Worm (Caenorhabditis elegans) whole organism, young adult: ENCODE measurements around the gene flap-1.

Experiments
- B0019.2 ChIP-seq: fragments of 200-800 bp; sonication (Bioruptor generic); conservative IDR thresholded peaks from 2 replicates; pipeline ENCODE4 v1.3.6; 2022; ENCODE audit warnings: missing genetic modification reagents, missing genetic modification characterization, missing compliant biosample characterization
- B0336.3 ChIP-seq: fragments of 200-800 bp; sonication (Bioruptor generic); IDR thresholded peaks from 2 replicates; pipeline ENCODE4 v1.3.6; 2022; ENCODE audit warnings: missing genetic modification characterization, missing compliant biosample characterization
- C17E4.6 ChIP-seq: fragments of 200-800 bp; sonication (Bioruptor generic); IDR thresholded peaks from 2 replicates; pipeline ENCODE4 v1.3.6; 2022; ENCODE audit warnings: missing genetic modification reagents, missing genetic modification characterization, missing compliant biosample characterization
- D2030.7 ChIP-seq: fragments of 200-800 bp; sonication (Bioruptor generic); IDR thresholded peaks from 2 replicates; pipeline ENCODE4 v1.3.6; 2022; ENCODE audit warnings: missing genetic modification reagents, missing genetic modification characterization, missing compliant biosample characterization
- F49E8.2 ChIP-seq: sonication (generic microtip); optimal IDR thresholded peaks from 3 replicates; lab custom pipeline; 2017; ENCODE audit warnings: missing genetic modification characterization, mild to moderate bottlenecking, missing compliant biosample characterization, antibody characterized with exemption, moderate library complexity; ENCODE audit not compliant: insufficient read depth
- T26A5.8 ChIP-seq: sonication (generic microtip); optimal IDR thresholded peaks from 2 replicates; lab custom pipeline; 2016; ENCODE audit warnings: missing genetic modification characterization, missing compliant biosample characterization
- Y53G8AR.9 ChIP-seq: fragments of 200-800 bp; sonication (Bioruptor generic); conservative IDR thresholded peaks from 2 replicates; pipeline ENCODE4 v1.3.6; 2022; ENCODE audit warnings: missing genetic modification reagents, missing genetic modification characterization, missing compliant biosample characterization
- Y56A3A.18 ChIP-seq: fragments of 200-800 bp; sonication (Bioruptor generic); IDR thresholded peaks from 2 replicates; pipeline ENCODE4 v1.3.6; 2022; ENCODE audit warnings: missing genetic modification reagents, missing genetic modification characterization, missing compliant biosample characterization
- Y79H2A.3 ChIP-seq: fragments of 200-800 bp; sonication (Bioruptor generic); conservative IDR thresholded peaks from 2 replicates; pipeline ENCODE4 v1.3.6; 2022; ENCODE audit warnings: missing genetic modification reagents, missing genetic modification characterization, missing compliant biosample characterization
- ama-1 ChIP-seq, 3 experiments: fragments of 150-350 bp in 1 of 3; sonication (generic microtip) in 2 of 3; optimal IDR thresholded peaks; 2 replicates each; lab custom pipeline; 2014 to 2018; ENCODE audit warnings: missing biosample characterization in 2 of 3, missing genetic modification characterization in 2 of 3, missing genetic modification reagents in 2 of 3
- atf-7 ChIP-seq: sonication (generic microtip); optimal IDR thresholded peaks from 2 replicates; lab custom pipeline; 2017; ENCODE audit warnings: mild to moderate bottlenecking, missing genetic modification characterization, missing compliant biosample characterization
- athp-1 ChIP-seq: sonication (generic microtip); optimal IDR thresholded peaks from 2 replicates; lab custom pipeline; 2017; ENCODE audit warnings: mild to moderate bottlenecking, missing genetic modification characterization, missing compliant biosample characterization
- attf-5 ChIP-seq: fragments of 200-800 bp; sonication (Bioruptor generic); optimal IDR thresholded peaks from 2 replicates; lab custom pipeline; 2018; ENCODE audit warnings: mild to moderate bottlenecking, missing genetic modification characterization, missing compliant biosample characterization
- attf-6 ChIP-seq: fragments of 200-800 bp; sonication (Bioruptor generic); IDR thresholded peaks from 2 replicates; pipeline ENCODE4 v1.3.6; 2022; ENCODE audit warnings: missing genetic modification reagents, missing genetic modification characterization, missing compliant biosample characterization
- cebp-1 ChIP-seq, 2 experiments: fragments of 200-800 bp in 1 of 2; sonication (Bioruptor generic) in 1 of 2; sonication (generic microtip) in 1 of 2; IDR thresholded peaks in 1 of 2; optimal IDR thresholded peaks in 1 of 2; 2 replicates each; pipeline versions ENCODE4 v1.3.6 to Lab custom; 2017 to 2022; ENCODE audit warnings: missing compliant biosample characterization in 2 of 2, missing genetic modification characterization in 2 of 2, mild to moderate bottlenecking in 1 of 2, missing genetic modification reagents in 1 of 2, moderate library complexity in 1 of 2
- ceh-58 ChIP-seq: fragments of 200-800 bp; sonication (Bioruptor generic); IDR thresholded peaks from 2 replicates; pipeline ENCODE4 v1.3.6; 2022; ENCODE audit warnings: missing genetic modification characterization, missing compliant biosample characterization
- dpff-1 ChIP-seq: sonication (generic microtip); optimal IDR thresholded peaks from 2 replicates; lab custom pipeline; 2017; ENCODE audit warnings: mild to moderate bottlenecking, missing genetic modification characterization, missing compliant biosample characterization
- egl-18 ChIP-seq: fragments of 200-800 bp; sonication (Bioruptor generic); IDR thresholded peaks from 2 replicates; pipeline ENCODE4 v1.3.6; 2022; ENCODE audit warnings: missing genetic modification reagents, missing genetic modification characterization, missing compliant biosample characterization
- fkh-3 ChIP-seq: sonication (generic microtip); optimal IDR thresholded peaks from 2 replicates; lab custom pipeline; 2016; ENCODE audit warnings: mild to moderate bottlenecking, missing genetic modification characterization, missing compliant biosample characterization
- hrde-1 ChIP-seq: sonication (generic microtip); optimal IDR thresholded peaks from 2 replicates; lab custom pipeline; 2016; ENCODE audit warnings: missing genetic modification characterization, mild to moderate bottlenecking, missing compliant biosample characterization, moderate library complexity, missing genotype, missing genetic modification reagents, borderline replicate concordance
- hsf-1 ChIP-seq: fragments of 200-800 bp; sonication (Bioruptor generic); IDR thresholded peaks from 2 replicates; pipeline ENCODE4 v1.3.6; 2022; ENCODE audit warnings: missing genetic modification reagents, missing genetic modification characterization, missing compliant biosample characterization
- lag-1 ChIP-seq: fragments of 200-800 bp; sonication (Bioruptor generic); IDR thresholded peaks from 2 replicates; pipeline ENCODE4 v1.3.6; 2022; ENCODE audit warnings: missing genetic modification reagents, missing genetic modification characterization, missing compliant biosample characterization
- lin-54 ChIP-seq: fragments of 200-800 bp; sonication (Bioruptor generic); optimal IDR thresholded peaks from 2 replicates; lab custom pipeline; 2018; ENCODE audit warnings: mild to moderate bottlenecking, missing genetic modification characterization, missing compliant biosample characterization
- lsy-27 ChIP-seq: sonication (generic microtip); optimal IDR thresholded peaks from 2 replicates; lab custom pipeline; 2017; ENCODE audit warnings: missing genetic modification characterization, mild to moderate bottlenecking, missing compliant biosample characterization, antibody characterized with exemption, missing genotype, borderline replicate concordance; ENCODE audit not compliant: insufficient read depth
- madf-6 ChIP-seq: fragments of 200-800 bp; sonication (Bioruptor generic); IDR thresholded peaks from 2 replicates; pipeline ENCODE4 v1.3.6; 2022; ENCODE audit warnings: missing genetic modification reagents, missing genetic modification characterization, missing compliant biosample characterization
- mcd-1 ChIP-seq: fragments of 200-800 bp; sonication (Bioruptor generic); IDR thresholded peaks from 2 replicates; pipeline ENCODE4 v1.3.6; 2022; ENCODE audit warnings: missing genetic modification reagents, missing genetic modification characterization, missing compliant biosample characterization
- nhr-27 ChIP-seq: fragments of 200-800 bp; sonication (Bioruptor generic); optimal IDR thresholded peaks from 2 replicates; lab custom pipeline; 2018; ENCODE audit warnings: mild to moderate bottlenecking, missing genetic modification characterization, moderate library complexity, missing compliant biosample characterization
- nhr-80 ChIP-seq: sonication (generic microtip); optimal IDR thresholded peaks from 2 replicates; lab custom pipeline; 2016; ENCODE audit warnings: missing genetic modification characterization, missing compliant biosample characterization
- rec-8 ChIP-seq, 2 experiments: sonication (generic microtip); optimal IDR thresholded peaks; 2 replicates each; lab custom pipeline; 2016; ENCODE audit warnings: mild to moderate bottlenecking in 2 of 2, missing genetic modification characterization in 2 of 2, missing genetic modification reagents in 2 of 2, missing genotype in 2 of 2, missing biosample characterization in 1 of 2, missing compliant biosample characterization in 1 of 2, moderate library complexity in 1 of 2
- repo-1 ChIP-seq: sonication (generic microtip); optimal IDR thresholded peaks from 2 replicates; lab custom pipeline; 2017; ENCODE audit warnings: mild to moderate bottlenecking, missing genetic modification characterization, missing compliant biosample characterization
- snpc-1.1 ChIP-seq: sonication (generic microtip); optimal IDR thresholded peaks from 2 replicates; lab custom pipeline; 2017; ENCODE audit warnings: missing genetic modification characterization, mild to moderate bottlenecking, missing compliant biosample characterization, antibody characterized with exemption, moderate library complexity, missing genotype, missing genetic modification reagents; ENCODE audit not compliant: insufficient read depth
- snpc-1.3 ChIP-seq: sonication (generic microtip); optimal IDR thresholded peaks from 2 replicates; lab custom pipeline; 2017; ENCODE audit warnings: missing genetic modification characterization, mild to moderate bottlenecking, missing compliant biosample characterization, antibody characterized with exemption, moderate library complexity, missing genotype, missing genetic modification reagents; ENCODE audit not compliant: insufficient read depth
- snpc-3.4 ChIP-seq: sonication (generic microtip); optimal IDR thresholded peaks from 2 replicates; lab custom pipeline; 2017; ENCODE audit warnings: missing genetic modification characterization, mild to moderate bottlenecking, missing compliant biosample characterization, antibody characterized with exemption, moderate library complexity, missing genotype, missing genetic modification reagents
- snpc-4 ChIP-seq, 5 experiments: fragments of 150-350 bp in 1 of 5; sonication (generic microtip) in 4 of 5; optimal IDR thresholded peaks; 2 replicates each; lab custom pipeline; 2014 to 2018; ENCODE audit warnings: missing genetic modification characterization in 5 of 5, missing biosample characterization in 3 of 5, antibody characterized with exemption in 2 of 5, mild to moderate bottlenecking in 2 of 5, missing compliant biosample characterization in 2 of 5, missing genotype in 2 of 5, moderate library complexity in 2 of 5, missing genetic modification reagents in 1 of 5
- tlf-1 ChIP-seq: fragments of 200-800 bp; sonication (Bioruptor generic); optimal IDR thresholded peaks from 2 replicates; lab custom pipeline; 2018; ENCODE audit warnings: mild to moderate bottlenecking, missing genetic modification characterization, missing compliant biosample characterization
- xnd-1 ChIP-seq: sonication (generic microtip); optimal IDR thresholded peaks from 2 replicates; lab custom pipeline; 2016; ENCODE audit warnings: missing genotype, missing genetic modification reagents, missing genetic modification characterization, missing compliant biosample characterization
- zfh-2 ChIP-seq: fragments of 200-800 bp; sonication (Bioruptor generic); conservative IDR thresholded peaks from 2 replicates; pipeline ENCODE4 v1.3.6; 2022; ENCODE audit warnings: missing genetic modification reagents, missing genetic modification characterization, missing compliant biosample characterization

The flap-1 gene

ce11 chrIII:6945319-6945718 lies 16.7 kb upstream of the flap-1 start:
- TF ChIP-seq zfh-2 (GFP tag; lab: Robert Waterston, UW) (peak; percentile 76), lag-1 (no peak)

ce11 chrIII:6939523-6939922 lies 10.9 kb upstream of the flap-1 start, which contains the start of gene F57B9.3:
F57B9.3 (plus strand) TSS chrIII:6939823.
- TF ChIP-seq C17E4.6 (GFP tag; lab: Robert Waterston, UW) = no peak
- TF ChIP-seq fkh-3 = no peak
- TF ChIP-seq D2030.7 (GFP tag; lab: Robert Waterston, UW) = no peak
- TF ChIP-seq attf-6 (GFP tag; lab: Robert Waterston, UW) = no peak
- TF ChIP-seq rec-8 (tag; optimal IDR thresholded peaks at IDR 0.05; lab: Kevin White, UChicago) = no peak
- no peak for TF ChIP-seq nhr-27
- no peak for TF ChIP-seq Y79H2A.3 (GFP tag; lab: Robert Waterston, UW)
- TF ChIP-seq cebp-1 (GFP tag; IDR thresholded peaks at IDR 0.05; lab: Robert Waterston, UW) = no peak
- TF ChIP-seq cebp-1 (tag; optimal IDR thresholded peaks at IDR 0.05; lab: Kevin White, UChicago) = peak; percentile 78
- TF ChIP-seq, all 124 proteins: peak for 1

- TF ChIP-seq xnd-1 (no peak), fkh-3 (no peak), athp-1 (tag; lab: Kevin White, UChicago) (no peak), ceh-58 (no peak), lsy-27 (tag; lab: Kevin White, UChicago) (no peak), egl-18 (no peak), attf-5 (GFP tag; lab: Kevin White, UChicago) (no peak), madf-6 (GFP tag; lab: Robert Waterston, UW) (no peak)
- TF ChIP-seq, all 124 proteins: peak for 0
Measured at ce11 chrIII:6935269-6936017, 6.8 kb upstream of the flap-1 start, which contains the start of the genes F57B9.8 and coq-2. F57B9.8 (minus strand) TSS chrIII:6935319. coq-2 (plus strand) TSS chrIII:6935967.

ce11 chrIII:6931896-6932295 lies 3.3 kb upstream of the flap-1 start, which contains the start of gene byn-1:
byn-1 (plus strand) TSS chrIII:6932001.
- TF ChIP-seq snpc-3.4 (tag; lab: Kevin White, UChicago) (peak; percentile 32), lin-54 (peak; percentile 24), Y56A3A.18 (GFP tag; lab: Robert Waterston, UW) (peak; percentile 35; the same call in 1 of the 2 replicates), nhr-80 (no peak), athp-1 (tag; lab: Kevin White, UChicago) (peak; percentile 32), snpc-1.1 (peak; percentile 9), snpc-1.3 (tag; lab: Kevin White, UChicago) (peak; percentile 12), B0336.3 (GFP tag; lab: Robert Waterston, UW) (peak; percentile 82), madf-6 (GFP tag; lab: Robert Waterston, UW) (peak; percentile 56), ama-1 (optimal IDR thresholded peaks at IDR 0.05; lab: Kevin White, UChicago) (no peak), ama-1 (GFP tag; optimal IDR thresholded peaks at IDR 0.05; lab: Kevin White, UChicago) (peak in 1 of 2 experiments; percentile 26), B0019.2 (no peak), mcd-1 (GFP tag; lab: Robert Waterston, UW) (peak; percentile 25; the same call in 1 of the 2 replicates), attf-6 (GFP tag; lab: Robert Waterston, UW) (no peak), repo-1 (peak; percentile 5), fkh-3 (peak; percentile 76), Y53G8AR.9 (GFP tag; lab: Robert Waterston, UW) (0 out of 2 replicates have a peak, but pooled peaks have one; percentile 50), tlf-1 (GFP tag; lab: Kevin White, UChicago) (peak; percentile 35), cebp-1 (GFP tag; IDR thresholded peaks at IDR 0.05; lab: Robert Waterston, UW) (no peak), cebp-1 (tag; optimal IDR thresholded peaks at IDR 0.05; lab: Kevin White, UChicago) (peak; percentile 22), snpc-4 (GFP tag; optimal IDR thresholded peaks at IDR 0.05; lab: Kevin White, UChicago) (no peak), snpc-4 (tag; optimal IDR thresholded peaks at IDR 0.05; lab: Kevin White, UChicago) (peak in 1 of 4 experiments; percentile 26), atf-7 (tag; lab: Kevin White, UChicago) (peak; percentile 33), hrde-1 (peak; percentile 46), dpff-1 (tag; lab: Kevin White, UChicago) (peak; percentile 25), hsf-1 (GFP tag; lab: Robert Waterston, UW) (peak; percentile 69), nhr-27 (no peak), F49E8.2 (peak; percentile 12), T26A5.8 (tag; lab: Kevin White, UChicago) (no peak)
